Worm (Caenorhabditis elegans) whole organism, L1 larva: ENCODE measurements around the gene nhr-1.

Experiments used
- ceh-90 ChIP-seq: sonication (generic microtip); optimal IDR thresholded peaks from 2 replicates; lab custom pipeline; 2016; ENCODE audit warnings: missing genetic modification characterization, missing compliant biosample characterization
- egl-27 ChIP-seq, 2 experiments: fragments of 150-350 bp in 1 of 2; sonication (generic microtip); optimal IDR thresholded peaks; 3 replicates each; lab custom pipeline; 2017 to 2018; ENCODE audit warnings: missing biosample characterization in 2 of 2, missing genetic modification characterization in 2 of 2, missing genetic modification reagents in 2 of 2
- elt-3 ChIP-seq, 6 experiments: fragments of 150-350 bp in 1 of 6; sonication (generic microtip); optimal IDR thresholded peaks; 2 replicates each; lab custom pipeline; 2017 to 2018; ENCODE audit warnings: missing biosample characterization in 6 of 6, missing genetic modification characterization in 6 of 6, inconsistent platforms in 1 of 6
- fkh-10 ChIP-seq: sonication (generic microtip); optimal IDR thresholded peaks from 2 replicates; lab custom pipeline; 2017; ENCODE audit warnings: missing biosample characterization, missing genetic modification reagents, missing genetic modification characterization
- mep-1 ChIP-seq: fragments of 150-350 bp; optimal IDR thresholded peaks from 2 replicates; lab custom pipeline; 2014; ENCODE audit warnings: missing biosample characterization, missing genetic modification characterization
- sptf-1 ChIP-seq: fragments of 150-350 bp; optimal IDR thresholded peaks from 2 replicates; lab custom pipeline; 2014; ENCODE audit warnings: missing biosample characterization, missing genetic modification characterization
- tlp-1 ChIP-seq: fragments of 150-350 bp; optimal IDR thresholded peaks from 2 replicates; lab custom pipeline; 2014; ENCODE audit warnings: missing biosample characterization, missing genetic modification characterization
- unc-98 ChIP-seq: fragments of 200-800 bp; sonication (Bioruptor generic); IDR thresholded peaks from 2 replicates; pipeline ENCODE4 v1.3.6; 2022; ENCODE audit warnings: missing genetic modification characterization, missing compliant biosample characterization
- zag-1 ChIP-seq: fragments of 150-350 bp; optimal IDR thresholded peaks from 2 replicates; lab custom pipeline; 2014; ENCODE audit warnings: missing biosample characterization, missing genetic modification characterization
- ztf-11 ChIP-seq, 2 experiments: sonication (generic microtip); optimal IDR thresholded peaks; 2 replicates each; lab custom pipeline; 2016 to 2017; ENCODE audit warnings: missing genetic modification characterization in 2 of 2, missing biosample characterization in 1 of 2, missing compliant biosample characterization in 1 of 2

- TF ChIP-seq mep-1 (tag; lab: Kevin White, UChicago) (no peak), sptf-1 (tag; lab: Kevin White, UChicago) (no peak), ceh-90 (no peak), zag-1 (tag; lab: Kevin White, UChicago) (no peak), egl-27 (tag; optimal IDR thresholded peaks at IDR 0.05; lab: Kevin White, UChicago) (no peak), elt-3 (tag; optimal IDR thresholded peaks at IDR 0.05; lab: Kevin White, UChicago) (no peak), unc-98 (GFP tag; lab: Robert Waterston, UW) (no peak), fkh-10 (GFP tag; lab: Kevin White, UChicago) (no peak), ztf-11 (tag; optimal IDR thresholded peaks at IDR 0.05; lab: Kevin White, UChicago) (no peak), tlp-1 (tag; lab: Kevin White, UChicago) (no peak)
These were observed 27.1 kb upstream of the nhr-1 start, which contains the start of gene npr-24 for ce11 chrX:17486735-17487134.
